Worm (Caenorhabditis elegans) whole organism, L4 larva: ENCODE results near the gene rbm-28.

ENCODE experiments used
- T20F7.1 ChIP-seq: fragments of 200-800 bp; sonication (Bioruptor generic); optimal IDR thresholded peaks from 2 replicates; lab custom pipeline; 2018; ENCODE audit warnings: mild to moderate bottlenecking, missing genetic modification characterization, missing compliant biosample characterization
- T26A8.4 ChIP-seq: fragments of 200-800 bp; sonication (Bioruptor generic); IDR thresholded peaks from 2 replicates; pipeline ENCODE4 v1.3.6; 2022; ENCODE audit warnings: missing genetic modification characterization, missing compliant biosample characterization
- Y105C5A.15 ChIP-seq: fragments of 200-800 bp; sonication (Bioruptor generic); IDR thresholded peaks from 2 replicates; pipeline ENCODE4 v1.3.6; 2022; ENCODE audit warnings: missing genetic modification characterization, missing compliant biosample characterization
- Y5F2A.4 ChIP-seq: fragments of 200-800 bp; sonication (Bioruptor generic); optimal IDR thresholded peaks from 2 replicates; lab custom pipeline; 2018; ENCODE audit warnings: mild to moderate bottlenecking, missing genetic modification characterization, missing compliant biosample characterization
- Y75B8A.6 ChIP-seq: fragments of 200-800 bp; sonication (Bioruptor generic); IDR thresholded peaks from 2 replicates; pipeline ENCODE4 v1.3.6; 2022; ENCODE audit warnings: missing genetic modification reagents, missing genetic modification characterization, missing compliant biosample characterization
- ama-1 ChIP-seq: fragments of 150-350 bp; optimal IDR thresholded peaks from 2 replicates; lab custom pipeline; 2014; ENCODE audit warnings: inconsistent platforms, mixed read lengths
- arid-1 ChIP-seq: fragments of 200-800 bp; sonication (Bioruptor generic); conservative IDR thresholded peaks from 2 replicates; pipeline ENCODE4 v1.3.6; 2022; ENCODE audit warnings: missing genetic modification reagents, missing genetic modification characterization, missing compliant biosample characterization
- ceh-62 ChIP-seq: sonication (generic microtip); optimal IDR thresholded peaks from 2 replicates; lab custom pipeline; 2017; ENCODE audit warnings: missing biosample characterization, missing genetic modification characterization
- ces-1 ChIP-seq: fragments of 150-350 bp; sonication (generic microtip); optimal IDR thresholded peaks from 4 replicates; lab custom pipeline; 2014; ENCODE audit warnings: missing biosample characterization, missing genetic modification reagents, missing genetic modification characterization
- daf-16 ChIP-seq, 3 experiments: sonication (generic microtip); optimal IDR thresholded peaks; 2 replicates each; lab custom pipeline; 2016 to 2017; ENCODE audit warnings: missing genetic modification characterization in 3 of 3, missing genetic modification reagents in 3 of 3, mild to moderate bottlenecking in 2 of 3, missing compliant biosample characterization in 2 of 3, missing biosample characterization in 1 of 3, moderate library complexity in 1 of 3
- daf-19 ChIP-seq: fragments of 200-800 bp; sonication (Bioruptor generic); conservative IDR thresholded peaks from 2 replicates; pipeline ENCODE4 v1.3.6; 2022; ENCODE audit warnings: missing genetic modification characterization, missing compliant biosample characterization
- daf-8 ChIP-seq: fragments of 200-800 bp; sonication (Bioruptor generic); IDR thresholded peaks from 2 replicates; pipeline ENCODE4 v1.3.6; 2022; ENCODE audit warnings: missing genetic modification characterization, missing compliant biosample characterization
- dpl-1 ChIP-seq: fragments of 150-350 bp; optimal IDR thresholded peaks from 2 replicates; lab custom pipeline; 2014; ENCODE audit warnings: missing biosample characterization, missing genetic modification reagents, missing genetic modification characterization
- duxl-1 ChIP-seq: sonication (generic microtip); optimal IDR thresholded peaks from 2 replicates; lab custom pipeline; 2016; ENCODE audit warnings: mild to moderate bottlenecking, missing genetic modification characterization, moderate library complexity, missing compliant biosample characterization; ENCODE audit not compliant: poor library complexity
- egl-27 ChIP-seq: sonication (generic microtip); optimal IDR thresholded peaks from 3 replicates; lab custom pipeline; 2017; ENCODE audit warnings: missing biosample characterization, missing genetic modification reagents, missing genetic modification characterization
- fkh-10 ChIP-seq: fragments of 150-350 bp; optimal IDR thresholded peaks from 2 replicates; lab custom pipeline; 2014; ENCODE audit warnings: missing biosample characterization, missing genetic modification reagents, missing genetic modification characterization
- hif-1 ChIP-seq, 2 experiments: sonication (generic microtip); optimal IDR thresholded peaks; 2 replicates each; lab custom pipeline; 2016 to 2017; ENCODE audit warnings: missing compliant biosample characterization in 2 of 2, missing genetic modification characterization in 2 of 2, missing genetic modification reagents in 2 of 2, missing genotype in 2 of 2, mild to moderate bottlenecking in 1 of 2
- hlh-11 ChIP-seq: fragments of 200-800 bp; sonication (Bioruptor generic); optimal IDR thresholded peaks from 2 replicates; lab custom pipeline; 2018; ENCODE audit warnings: mild to moderate bottlenecking, missing genetic modification characterization, missing compliant biosample characterization
- hlh-30 ChIP-seq: sonication (generic microtip); optimal IDR thresholded peaks from 2 replicates; lab custom pipeline; 2017; ENCODE audit warnings: antibody characterized with exemption, mild to moderate bottlenecking, missing genetic modification characterization, missing compliant biosample characterization; ENCODE audit not compliant: insufficient read depth
- jun-1 ChIP-seq: fragments of 150-350 bp; optimal IDR thresholded peaks from 2 replicates; lab custom pipeline; 2014; ENCODE audit warnings: missing biosample characterization, missing genetic modification reagents, missing genetic modification characterization
- lim-7 ChIP-seq: fragments of 200-800 bp; sonication (Bioruptor generic); IDR thresholded peaks from 2 replicates; pipeline ENCODE4 v1.3.6; 2022; ENCODE audit warnings: missing genetic modification characterization, missing compliant biosample characterization
- lin-15B ChIP-seq: fragments of 150-350 bp; sonication (generic microtip); optimal IDR thresholded peaks from 3 replicates; lab custom pipeline; 2014; ENCODE audit warnings: missing biosample characterization, missing genetic modification characterization
- lin-38 ChIP-seq: fragments of 200-800 bp; sonication (Bioruptor generic); IDR thresholded peaks from 2 replicates; pipeline ENCODE4 v1.3.6; 2022; ENCODE audit warnings: missing genetic modification reagents, missing genetic modification characterization, missing compliant biosample characterization
- lsy-2 ChIP-seq, 2 experiments: fragments of 150-350 bp in 1 of 2; sonication (generic microtip) in 1 of 2; optimal IDR thresholded peaks; 2 replicates each; lab custom pipeline; 2014 to 2017; ENCODE audit warnings: missing biosample characterization in 2 of 2, missing genetic modification characterization in 2 of 2
- mdt-29 ChIP-seq: fragments of 200-800 bp; sonication (Bioruptor generic); IDR thresholded peaks from 2 replicates; pipeline ENCODE4 v1.3.6; 2022; ENCODE audit warnings: missing genetic modification reagents, missing genetic modification characterization, missing compliant biosample characterization
- mes-2 ChIP-seq: sonication (generic microtip); optimal IDR thresholded peaks from 2 replicates; lab custom pipeline; 2016; ENCODE audit warnings: missing genotype, mild to moderate bottlenecking, missing genetic modification characterization, missing compliant biosample characterization; ENCODE audit not compliant: poor library complexity, severe bottlenecking
- mxl-2 ChIP-seq: fragments of 200-800 bp; sonication (Bioruptor generic); conservative IDR thresholded peaks from 2 replicates; pipeline ENCODE4 v1.3.6; 2022; ENCODE audit warnings: missing genetic modification reagents, missing genetic modification characterization, missing compliant biosample characterization
- nhr-102 ChIP-seq: sonication (generic microtip); optimal IDR thresholded peaks from 2 replicates; lab custom pipeline; 2016; ENCODE audit warnings: mild to moderate bottlenecking, missing genetic modification characterization, moderate library complexity, missing compliant biosample characterization
- nhr-111 ChIP-seq: fragments of 200-800 bp; sonication (Bioruptor generic); optimal IDR thresholded peaks from 2 replicates; lab custom pipeline; 2018; ENCODE audit warnings: mild to moderate bottlenecking, missing genetic modification characterization, missing compliant biosample characterization
- nhr-25 ChIP-seq: sonication (generic microtip); optimal IDR thresholded peaks from 2 replicates; lab custom pipeline; 2017; ENCODE audit warnings: missing genetic modification characterization, mild to moderate bottlenecking, missing compliant biosample characterization, antibody characterized with exemption, moderate library complexity, borderline replicate concordance; ENCODE audit not compliant: insufficient read depth
- nhr-6 ChIP-seq: fragments of 150-350 bp; optimal IDR thresholded peaks from 2 replicates; lab custom pipeline; 2014; ENCODE audit warnings: missing biosample characterization, missing genetic modification characterization
- pha-4 ChIP-seq, 2 experiments: fragments of 150-350 bp in 1 of 2; fragments of 200-800 bp in 1 of 2; sonication (Bioruptor generic) in 1 of 2; IDR thresholded peaks in 1 of 2; optimal IDR thresholded peaks in 1 of 2; 2 replicates each; pipeline versions ENCODE4 v1.3.6 to Lab custom; 2014 to 2022; ENCODE audit warnings: missing genetic modification characterization in 2 of 2, missing genetic modification reagents in 2 of 2, missing biosample characterization in 1 of 2, missing compliant biosample characterization in 1 of 2
- php-3 ChIP-seq: fragments of 200-800 bp; sonication (Bioruptor generic); IDR thresholded peaks from 2 replicates; pipeline ENCODE4 v1.3.6; 2022; ENCODE audit warnings: missing genetic modification reagents, missing genetic modification characterization, missing compliant biosample characterization
- snpc-1.2 ChIP-seq: fragments of 200-800 bp; sonication (Bioruptor generic); IDR thresholded peaks from 2 replicates; pipeline ENCODE4 v1.3.6; 2022; ENCODE audit warnings: missing genetic modification reagents, missing genetic modification characterization, missing compliant biosample characterization
- tra-1 ChIP-seq: fragments of 200-800 bp; sonication (Bioruptor generic); IDR thresholded peaks from 2 replicates; pipeline ENCODE4 v1.3.6; 2022; ENCODE audit warnings: missing genetic modification reagents, missing genetic modification characterization, missing compliant biosample characterization
- unc-130 ChIP-seq: sonication (generic microtip); optimal IDR thresholded peaks from 2 replicates; lab custom pipeline; 2016; ENCODE audit warnings: missing genetic modification reagents, missing genetic modification characterization, missing compliant biosample characterization
- unc-39 ChIP-seq: sonication (generic microtip); optimal IDR thresholded peaks from 2 replicates; lab custom pipeline; 2017; ENCODE audit warnings: missing biosample characterization, missing genetic modification characterization
- vab-7 ChIP-seq: fragments of 200-800 bp; sonication (Bioruptor generic); IDR thresholded peaks from 2 replicates; pipeline ENCODE4 v1.3.6; 2022; ENCODE audit warnings: missing genetic modification reagents, missing genetic modification characterization, missing compliant biosample characterization
- zag-1 ChIP-seq: fragments of 150-350 bp; optimal IDR thresholded peaks from 2 replicates; lab custom pipeline; 2014; ENCODE audit warnings: missing biosample characterization, missing genetic modification characterization
- zfp-3 ChIP-seq: fragments of 200-800 bp; sonication (Bioruptor generic); conservative IDR thresholded peaks from 2 replicates; pipeline ENCODE4 v1.3.6; 2022; ENCODE audit warnings: missing genetic modification reagents, missing genetic modification characterization, missing compliant biosample characterization
- zip-11 ChIP-seq: fragments of 200-800 bp; sonication (Bioruptor generic); IDR thresholded peaks from 2 replicates; pipeline ENCODE4 v1.3.6; 2022; ENCODE audit warnings: missing genetic modification characterization, missing compliant biosample characterization

rbm-28 gene

DNA sequence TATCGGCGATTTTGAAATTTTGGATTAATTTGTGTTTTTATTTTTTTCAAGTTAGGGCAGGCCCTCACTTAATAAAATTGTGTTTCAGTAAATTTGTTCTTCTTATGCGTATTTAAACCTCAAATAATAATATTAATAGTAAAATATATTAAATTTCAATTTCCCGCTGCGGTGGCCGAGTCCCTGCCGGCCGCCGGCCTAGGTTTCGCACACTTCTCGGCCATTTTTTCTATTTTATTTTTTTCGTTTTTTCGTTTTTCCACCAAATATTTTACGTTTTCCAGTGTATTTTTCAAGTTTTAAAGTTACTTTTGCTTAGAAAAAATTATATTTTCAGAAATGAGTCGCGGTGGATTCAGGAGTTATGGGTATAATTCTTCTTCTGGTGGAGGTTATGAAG, at the start of gene rbm-28:
TSS of gene rbm-28 (plus strand) at position 338 of the 400 bp plus-strand sequence.
- TF ChIP-seq Y105C5A.15 (GFP tag; lab: Robert Waterston, UW) (no peak), arid-1 (GFP tag; lab: Robert Waterston, UW) (no peak), vab-7 (GFP tag; lab: Robert Waterston, UW) (0 out of 2 replicates have a peak, but pooled peaks have one; percentile 8), unc-130 (GFP tag; lab: Kevin White, UChicago) (peak; percentile 59), hif-1 (tag; optimal IDR thresholded peaks at IDR 0.05; lab: Kevin White, UChicago) (peak in 1 of 2 experiments; percentile 79), daf-8 (GFP tag; lab: Robert Waterston, UW) (no peak), php-3 (no peak), T26A8.4 (GFP tag; lab: Robert Waterston, UW) (no peak), dpl-1 (GFP tag; lab: Kevin White, UChicago) (peak; percentile 88), pha-4 (GFP tag; IDR thresholded peaks at IDR 0.05; lab: Robert Waterston, UW) (no peak), pha-4 (tag; optimal IDR thresholded peaks at IDR 0.05; lab: Kevin White, UChicago) (no peak), unc-39 (tag; lab: Kevin White, UChicago) (no peak), Y75B8A.6 (no peak), zag-1 (tag; lab: Kevin White, UChicago) (no peak), duxl-1 (tag; lab: Kevin White, UChicago) (no peak), fkh-10 (GFP tag; lab: Kevin White, UChicago) (no peak), lim-7 (no peak), daf-19 (GFP tag; lab: Robert Waterston, UW) (no peak), lin-38 (GFP tag; lab: Robert Waterston, UW) (no peak), ceh-62 (no peak), mdt-29 (no peak), daf-16 (GFP tag; optimal IDR thresholded peaks at IDR 0.05; lab: Kevin White, UChicago) (no peak), daf-16 (tag; optimal IDR thresholded peaks at IDR 0.05; lab: Kevin White, UChicago) (no peak), mes-2 (tag; lab: Kevin White, UChicago) (peak; percentile 95), nhr-25 (tag; lab: Kevin White, UChicago) (no peak), lin-15B (tag; lab: Kevin White, UChicago) (no peak), nhr-6 (tag; lab: Kevin White, UChicago) (no peak), tra-1 (GFP tag; lab: Robert Waterston, UW) (no peak), ces-1 (no peak), nhr-102 (tag; lab: Kevin White, UChicago) (no peak), mxl-2 (GFP tag; lab: Robert Waterston, UW) (no peak), nhr-111 (GFP tag; lab: Kevin White, UChicago) (no peak), Y5F2A.4 (no peak), zfp-3 (GFP tag; lab: Robert Waterston, UW) (no peak), ama-1 (lab: Kevin White, UChicago) (no peak), hlh-30 (no peak), snpc-1.2 (no peak), egl-27 (no peak), jun-1 (tag; lab: Kevin White, UChicago) (no peak), T20F7.1 (GFP tag; lab: Kevin White, UChicago) (no peak), zip-11 (no peak), lsy-2 (tag; optimal IDR thresholded peaks at IDR 0.05; lab: Kevin White, UChicago) (peak in 1 of 2 experiments; percentile 49), hlh-11 (tag; lab: Kevin White, UChicago) (no peak)
